Worm (Caenorhabditis elegans) whole organism, L2 larva: ENCODE results near the gene srj-44.

Experiments used
- ZK546.5 ChIP-seq: sonication (generic microtip); optimal IDR thresholded peaks from 2 replicates; lab custom pipeline; 2017; ENCODE audit warnings: missing biosample characterization, missing genetic modification characterization
- dmd-4 ChIP-seq: sonication (generic microtip); optimal IDR thresholded peaks from 2 replicates; lab custom pipeline; 2017; ENCODE audit warnings: missing biosample characterization, missing genetic modification characterization
- elt-3 ChIP-seq: sonication (generic microtip); optimal IDR thresholded peaks from 2 replicates; lab custom pipeline; 2017; ENCODE audit warnings: missing biosample characterization, missing genetic modification characterization
- fos-1 ChIP-seq: fragments of 150-350 bp; optimal IDR thresholded peaks from 2 replicates; lab custom pipeline; 2014; ENCODE audit warnings: missing biosample characterization, missing genetic modification characterization
- lsy-2 ChIP-seq, 2 experiments: fragments of 150-350 bp in 1 of 2; sonication (generic microtip) in 1 of 2; optimal IDR thresholded peaks; 2 replicates each; lab custom pipeline; 2014 to 2017; ENCODE audit warnings: missing biosample characterization in 2 of 2, missing genetic modification characterization in 2 of 2
- nhr-12 ChIP-seq: fragments of 150-350 bp; optimal IDR thresholded peaks from 2 replicates; lab custom pipeline; 2014; ENCODE audit warnings: missing biosample characterization, missing genetic modification characterization
- nhr-129 ChIP-seq: fragments of 150-350 bp; optimal IDR thresholded peaks from 2 replicates; lab custom pipeline; 2014; ENCODE audit warnings: missing biosample characterization, missing genetic modification characterization
- nhr-77 ChIP-seq: fragments of 150-350 bp; optimal IDR thresholded peaks from 2 replicates; lab custom pipeline; 2014; ENCODE audit warnings: missing biosample characterization, missing genetic modification characterization
- unc-39 ChIP-seq: fragments of 150-350 bp; optimal IDR thresholded peaks from 2 replicates; lab custom pipeline; 2014; ENCODE audit warnings: missing biosample characterization, missing genetic modification characterization
- unc-55 ChIP-seq: fragments of 150-350 bp; sonication (generic microtip); optimal IDR thresholded peaks from 3 replicates; lab custom pipeline; 2014; ENCODE audit warnings: missing biosample characterization, missing genetic modification reagents, missing genetic modification characterization
- unc-62 ChIP-seq: fragments of 150-350 bp; optimal IDR thresholded peaks from 2 replicates; lab custom pipeline; 2014; ENCODE audit warnings: missing biosample characterization, missing genetic modification reagents, missing genetic modification characterization
- ztf-11 ChIP-seq: sonication (generic microtip); optimal IDR thresholded peaks from 2 replicates; lab custom pipeline; 2017; ENCODE audit warnings: missing biosample characterization, missing genetic modification characterization

DNA sequence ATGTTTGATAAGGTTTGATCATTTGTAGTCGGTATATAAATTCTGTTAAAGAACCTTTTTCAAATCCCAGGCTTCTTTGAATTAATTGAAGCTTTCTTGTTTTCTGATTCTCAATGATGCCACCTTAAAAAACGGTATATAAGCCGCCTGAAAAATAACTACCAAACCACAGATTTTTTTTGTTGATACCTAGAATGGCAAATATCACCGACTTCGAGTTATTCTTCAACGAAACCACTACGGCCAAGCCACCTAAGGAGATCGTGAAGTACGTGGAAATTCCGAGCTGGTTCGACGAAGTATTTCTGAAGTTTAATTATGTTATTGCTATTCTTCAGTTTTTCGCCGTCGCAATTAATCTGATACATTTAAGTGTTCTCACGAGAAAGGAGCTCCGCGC lies 14.9 kb downstream of the srj-44 start, which contains the start of gene srw-2:
- TF ChIP-seq fos-1 (tag; lab: Kevin White, UChicago) (no peak), unc-55 (GFP tag; lab: Kevin White, UChicago) (no peak), nhr-12 (no peak), nhr-129 (tag; lab: Kevin White, UChicago) (no peak), unc-62 (GFP tag; lab: Kevin White, UChicago) (no peak), dmd-4 (tag; lab: Kevin White, UChicago) (no peak), unc-39 (tag; lab: Kevin White, UChicago) (no peak), elt-3 (tag; lab: Kevin White, UChicago) (no peak), ztf-11 (tag; lab: Kevin White, UChicago) (no peak), ZK546.5 (tag; lab: Kevin White, UChicago) (no peak), lsy-2 (tag; optimal IDR thresholded peaks at IDR 0.05; lab: Kevin White, UChicago) (no peak), nhr-77 (tag; lab: Kevin White, UChicago) (no peak)
